Fruit fly (Drosophila melanogaster): Measurements from ENCODE around the gene CG13856.
A peak's percentile ranks its signal among the peaks of the same experiment; 100 is the strongest.

CG13856 gene

dm6 chr3R:22394004-22394403 is 8.5 kb upstream of the CG13856 start, which contains the start of gene CG13857:
TSS of gene CG13857 (minus strand) at chr3R:22394104.
- TF ChIP-seq CTCF (GFP tag; optimal IDR thresholded peaks at IDR 0.05) (no peak), Ssrp (tag; optimal IDR thresholded peaks at IDR 0.05) (no peak), CG2120 (GFP tag; optimal IDR thresholded peaks at IDR 0.05) (no peak), Dll (GFP tag; IDR thresholded peaks at IDR 0.05; ENCODE audit: partially characterized antibody) (no peak), CG4282 (GFP tag; optimal IDR thresholded peaks at IDR 0.05) (no peak), tin (GFP tag; optimal IDR thresholded peaks at IDR 0.05) (no peak), ato (GFP tag; IDR thresholded peaks at IDR 0.05; ENCODE audit: partially characterized antibody) (no peak), tx (GFP tag; optimal IDR thresholded peaks at IDR 0.05) (no peak), lilli (GFP tag; optimal IDR thresholded peaks at IDR 0.05) (no peak), fu2 (GFP tag; optimal IDR thresholded peaks at IDR 0.05) (no peak), phol (tag; optimal IDR thresholded peaks at IDR 0.05) (no peak)

DNA sequence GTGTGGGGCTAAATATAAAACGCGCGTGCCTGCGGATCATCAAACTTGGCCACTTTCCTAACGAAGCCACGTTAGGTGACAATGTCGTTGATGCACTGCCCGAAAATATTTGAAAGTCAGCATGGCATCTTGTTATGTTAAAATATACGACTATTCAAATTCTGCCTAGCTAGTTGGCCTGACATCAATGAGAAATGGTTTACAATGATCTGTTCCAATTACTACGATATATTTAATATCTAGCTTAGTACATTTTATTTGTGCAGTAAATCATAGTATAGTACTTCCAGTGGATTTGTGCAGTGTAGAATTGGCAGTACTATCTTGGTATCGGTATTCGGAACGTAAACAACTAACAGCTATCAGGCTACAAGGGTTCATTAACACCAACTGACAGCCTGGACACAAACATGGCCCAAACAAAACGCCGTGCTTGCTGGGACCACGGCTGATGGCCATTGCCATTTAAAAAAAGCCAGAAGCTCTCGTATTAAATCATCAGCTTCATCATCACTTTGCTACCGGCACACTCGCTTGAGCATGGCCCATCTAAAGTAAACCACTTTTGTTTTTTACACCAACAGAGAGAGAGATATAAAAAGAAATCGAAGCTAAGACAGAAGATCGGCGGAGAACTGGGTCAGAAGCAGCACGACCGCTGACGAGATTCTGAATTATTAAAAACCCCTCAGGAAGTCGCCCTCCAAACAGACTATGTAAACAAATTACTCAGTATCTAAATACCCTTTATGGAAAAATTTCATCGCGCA is 6.9 kb upstream of the CG13856 start:
- TF ChIP-seq slp2 (GFP tag; optimal IDR thresholded peaks at IDR 0.05) = no peak
- TF ChIP-seq Atf3 (GFP tag; optimal IDR thresholded peaks at IDR 0.05) = no peak
- TF ChIP-seq Ets65A (GFP tag) = peak; percentile 74
- peak; percentile 0 for TF ChIP-seq CG12391 (tag; optimal IDR thresholded peaks at IDR 0.05)
- no peak for TF ChIP-seq Sry-β (GFP tag; optimal IDR thresholded peaks at IDR 0.05)
- TF ChIP-seq row (GFP tag; IDR thresholded peaks at IDR 0.05) = peak; percentile 36; the same call in 2 of the 3 replicates
- TF ChIP-seq CG5953 (GFP tag; IDR thresholded peaks at IDR 0.05) = no peak
- no peak for TF ChIP-seq CG2712 (tag; optimal IDR thresholded peaks at IDR 0.05)
- no peak for TF ChIP-seq bigmax (GFP tag; optimal IDR thresholded peaks at IDR 0.05)
- TF ChIP-seq Blimp-1 (GFP tag; optimal IDR thresholded peaks at IDR 0.05) = peak; percentile 52
- TF ChIP-seq Med (GFP tag) = peak; percentile 58
- no peak for TF ChIP-seq fd3F (GFP tag; optimal IDR thresholded peaks at IDR 0.05)
- no peak for TF ChIP-seq BtbVII (GFP tag; optimal IDR thresholded peaks at IDR 0.05)
- peak; percentile 2 for TF ChIP-seq Sox102F (GFP tag; optimal IDR thresholded peaks at IDR 0.05)
- no peak for TF ChIP-seq Bgb (GFP tag; IDR thresholded peaks at IDR 0.05; ENCODE audit: partially characterized antibody)
- peak in 1 of 2 experiments; percentile 14 for TF ChIP-seq bsh (GFP tag; optimal IDR thresholded peaks at IDR 0.05)
- TF ChIP-seq CG8924 (tag; optimal IDR thresholded peaks at IDR 0.05) = no peak
- no peak for TF ChIP-seq NFAT (GFP tag; IDR thresholded peaks at IDR 0.05)
- no peak for TF ChIP-seq mld (GFP tag; IDR thresholded peaks at IDR 0.05; ENCODE audit: partially characterized antibody)
- peak; percentile 6 for TF ChIP-seq CG1603 (tag; optimal IDR thresholded peaks at IDR 0.05)
- no peak for TF ChIP-seq CG8290 (GFP tag; optimal IDR thresholded peaks at IDR 0.05)
- peak in 1 of 2 experiments; percentile 7 for TF ChIP-seq CG8290 (tag; optimal IDR thresholded peaks at IDR 0.05)
- TF ChIP-seq Xrp1 (GFP tag; IDR thresholded peaks at IDR 0.05) = 0 out of 2 replicates have a peak, but pooled peaks have one; percentile 15
- TF ChIP-seq CG9817 (tag; optimal IDR thresholded peaks at IDR 0.05) = no peak
- TF ChIP-seq CG16863 (GFP tag; optimal IDR thresholded peaks at IDR 0.05) = no peak
- no peak for TF ChIP-seq al (GFP tag; IDR thresholded peaks at IDR 0.05)

dm6 chr3R:22396238-22396772 is 6.2 kb upstream of the CG13856 start:
- no peak for TF ChIP-seq CG18476 (GFP tag; optimal IDR thresholded peaks at IDR 0.05)
- TF ChIP-seq nmo (GFP tag; optimal IDR thresholded peaks at IDR 0.05) = no peak
- TF ChIP-seq CG18262 (tag; optimal IDR thresholded peaks at IDR 0.05) = no peak
- no peak for TF ChIP-seq Gug (GFP tag; IDR thresholded peaks at IDR 0.05)
- no peak for TF ChIP-seq seq (GFP tag; IDR thresholded peaks at IDR 0.05)
- no peak for TF ChIP-seq CG1647 (GFP tag; optimal IDR thresholded peaks at IDR 0.05)
- peak; percentile 19; the same call in 1 of the 2 replicates for TF ChIP-seq Lim3 (GFP tag; IDR thresholded peaks at IDR 0.05)
- TF ChIP-seq CG9932 (GFP tag; IDR thresholded peaks at IDR 0.05) = no peak
- TF ChIP-seq btn (GFP tag; optimal IDR thresholded peaks at IDR 0.05) = no peak
- no peak for TF ChIP-seq usp (GFP tag; optimal IDR thresholded peaks at IDR 0.05)
- peak; percentile 85 for TF ChIP-seq Vsx1 (GFP tag; optimal IDR thresholded peaks at IDR 0.05)
- no peak for TF ChIP-seq Sry-β (GFP tag; optimal IDR thresholded peaks at IDR 0.05)
- no peak for TF ChIP-seq dm (GFP tag; optimal IDR thresholded peaks at IDR 0.05)
- TF ChIP-seq org-1 (GFP tag; optimal IDR thresholded peaks at IDR 0.05) = no peak
